Worm (Caenorhabditis elegans) whole organism, L4/young adult: ENCODE results near the gene hpo-28.

Experiments used
- dao-5 ChIP-seq: sonication (generic microtip); optimal IDR thresholded peaks from 2 replicates; lab custom pipeline; 2016; ENCODE audit warnings: missing genotype, missing genetic modification characterization, moderate library complexity, missing compliant biosample characterization
- him-1 ChIP-seq: sonication (generic microtip); optimal IDR thresholded peaks from 2 replicates; lab custom pipeline; 2016; ENCODE audit warnings: missing genotype, missing genetic modification reagents, missing genetic modification characterization, missing compliant biosample characterization

DNA sequence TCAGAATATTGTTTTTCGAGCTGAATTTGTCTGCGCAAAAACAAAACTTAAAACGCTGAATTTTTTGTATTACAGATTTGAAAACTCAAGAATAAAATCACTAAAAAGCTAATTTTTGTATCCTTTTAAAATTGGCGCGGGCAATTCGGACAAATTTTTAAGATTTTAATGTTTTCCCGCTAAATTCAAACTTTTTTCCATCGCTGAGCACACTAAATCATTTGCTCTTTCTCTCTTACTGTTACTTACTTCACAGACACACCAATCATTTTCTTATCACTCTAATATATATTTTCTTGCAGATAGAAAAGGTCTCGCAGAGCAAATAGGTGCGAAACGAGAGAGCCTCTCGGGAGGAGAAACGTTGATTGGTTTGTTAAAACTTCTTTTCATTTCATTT lies 45.2 kb downstream of the hpo-28 start, which contains the start of gene par-3:
- no peak for TF ChIP-seq him-1 (tag; lab: Kevin White, UChicago)
- TF ChIP-seq dao-5 (tag; lab: Kevin White, UChicago), result no peak
